Worm (Caenorhabditis elegans) whole organism, L3 larva: ENCODE results near the gene ergo-1.

Experiments
- ceh-28 ChIP-seq: fragments of 150-350 bp; optimal IDR thresholded peaks from 2 replicates; lab custom pipeline; 2014; ENCODE audit warnings: missing biosample characterization, missing genetic modification reagents, missing genetic modification characterization
- ceh-82 ChIP-seq: fragments of 150-350 bp; optimal IDR thresholded peaks from 2 replicates; lab custom pipeline; 2014; ENCODE audit warnings: missing biosample characterization, missing genetic modification characterization
- egl-27 ChIP-seq: sonication (generic microtip); optimal IDR thresholded peaks from 4 replicates; lab custom pipeline; 2017; ENCODE audit warnings: missing biosample characterization, missing genetic modification reagents, missing genetic modification characterization
- nhr-23 ChIP-seq: fragments of 150-350 bp; optimal IDR thresholded peaks from 2 replicates; lab custom pipeline; 2014; ENCODE audit warnings: missing biosample characterization, missing genetic modification reagents, missing genetic modification characterization
- nhr-237 ChIP-seq: fragments of 150-350 bp; optimal IDR thresholded peaks from 2 replicates; lab custom pipeline; 2014; ENCODE audit warnings: missing biosample characterization, missing genetic modification characterization
- nhr-76 ChIP-seq: fragments of 150-350 bp; sonication (generic microtip); optimal IDR thresholded peaks from 5 replicates; lab custom pipeline; 2014; ENCODE audit warnings: missing biosample characterization, missing genetic modification characterization
- skn-1 ChIP-seq: fragments of 150-350 bp; optimal IDR thresholded peaks from 2 replicates; lab custom pipeline; 2014; ENCODE audit warnings: missing biosample characterization, missing genetic modification characterization
- unc-62 ChIP-seq: fragments of 150-350 bp; sonication (generic microtip); optimal IDR thresholded peaks from 4 replicates; lab custom pipeline; 2014; ENCODE audit warnings: missing biosample characterization, missing genetic modification reagents, missing genetic modification characterization
- ztf-4 ChIP-seq: fragments of 150-350 bp; optimal IDR thresholded peaks from 2 replicates; lab custom pipeline; 2014; ENCODE audit warnings: missing biosample characterization, missing genetic modification characterization

DNA sequence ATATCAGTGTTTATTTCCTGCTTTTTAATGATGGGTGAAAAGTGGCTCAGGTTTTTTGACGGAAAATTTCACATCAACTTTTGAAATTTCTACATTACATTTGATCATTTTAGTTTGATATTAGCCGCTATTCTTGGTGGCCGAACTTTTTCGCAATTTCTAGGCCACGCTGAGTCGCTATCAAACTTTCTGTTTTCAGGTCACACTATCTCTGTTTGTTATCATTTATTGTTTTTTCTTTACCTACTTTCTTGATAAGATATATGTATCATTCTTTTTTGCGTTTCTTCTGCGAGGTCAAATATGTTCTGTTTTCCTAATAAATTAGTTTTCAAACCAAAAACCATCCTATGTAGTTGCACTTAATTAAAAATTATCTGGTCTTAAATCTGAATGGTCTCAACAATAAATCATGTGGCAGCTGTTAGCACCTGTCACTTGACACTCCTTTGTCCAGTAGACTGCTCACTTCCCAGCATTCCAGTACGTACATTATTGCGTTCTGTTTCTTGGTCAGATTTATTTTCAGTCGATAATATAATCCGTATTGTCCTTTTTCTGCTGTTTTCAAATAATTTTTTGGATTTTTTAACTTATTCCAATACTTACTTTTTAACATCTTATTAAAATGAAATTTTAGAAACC is 51.7 kb downstream of the ergo-1 start:
- TF ChIP-seq unc-62 (GFP tag; lab: Kevin White, UChicago): no peak
- TF ChIP-seq ztf-4 (tag; lab: Kevin White, UChicago): no peak
- no peak for TF ChIP-seq nhr-76 (tag; lab: Kevin White, UChicago)
- TF ChIP-seq ceh-82 (tag; lab: Kevin White, UChicago): no peak
- no peak for TF ChIP-seq egl-27 (tag; lab: Kevin White, UChicago)
- TF ChIP-seq nhr-23 (tag; lab: Kevin White, UChicago): peak; percentile 68
- no peak for TF ChIP-seq skn-1
- no peak for TF ChIP-seq nhr-237 (tag; lab: Kevin White, UChicago)
- TF ChIP-seq ceh-28 (tag; lab: Kevin White, UChicago): peak; percentile 40
